Fruit fly (Drosophila melanogaster) whole organism, embryonic: Measurements from ENCODE around the gene Rab10.

Source experiments
- CG10147 ChIP-seq: fragments of 200-800 bp; sonication (Bioruptor generic); optimal IDR thresholded peaks from 2 replicates; lab custom pipeline; 2019; ENCODE audit warnings: missing biosample characterization, mild to moderate bottlenecking, missing genetic modification characterization, moderate library complexity
- CG11504 ChIP-seq: fragments of 200-800 bp; sonication (Bioruptor generic); optimal IDR thresholded peaks from 3 replicates; lab custom pipeline; 2019; ENCODE audit warnings: missing biosample characterization, mild to moderate bottlenecking, missing genetic modification characterization, moderate library complexity
- CG11695 ChIP-seq: fragments of 200-800 bp; sonication (Bioruptor generic); IDR thresholded peaks from 3 replicates; pipeline ENCODE4 v1.3.6; 2022; ENCODE audit warnings: missing biosample characterization, missing genetic modification characterization
- CG12391 ChIP-seq: fragments of 200-800 bp; sonication (Bioruptor generic); optimal IDR thresholded peaks from 3 replicates; lab custom pipeline; 2018; ENCODE audit warnings: missing biosample characterization, mild to moderate bottlenecking, missing genetic modification characterization, moderate library complexity
- CG13894 ChIP-seq: fragments of 200-800 bp; sonication (Bioruptor generic); optimal IDR thresholded peaks from 3 replicates; lab custom pipeline; 2018; ENCODE audit warnings: missing biosample characterization, mild to moderate bottlenecking, missing genetic modification characterization, moderate library complexity
- CG15514 ChIP-seq: fragments of 200-800 bp; sonication (Bioruptor generic); optimal IDR thresholded peaks from 3 replicates; lab custom pipeline; 2017; ENCODE audit warnings: missing biosample characterization, missing genetic modification characterization, mild to moderate bottlenecking, moderate library complexity, missing genetic modification reagents
- CG17802 ChIP-seq: fragments of 200-800 bp; sonication (Bioruptor generic); optimal IDR thresholded peaks from 2 replicates; lab custom pipeline; 2018; ENCODE audit warnings: missing biosample characterization, mild to moderate bottlenecking, missing genetic modification characterization, moderate library complexity
- CG2116 ChIP-seq: fragments of 200-800 bp; sonication (Bioruptor generic); optimal IDR thresholded peaks from 3 replicates; lab custom pipeline; 2018; ENCODE audit warnings: missing biosample characterization, mild to moderate bottlenecking, missing genetic modification characterization
- CG2875 ChIP-seq: fragments of 200-800 bp; sonication (Bioruptor generic); optimal IDR thresholded peaks from 2 replicates; lab custom pipeline; 2017; ENCODE audit warnings: missing biosample characterization, mild to moderate bottlenecking, missing genetic modification characterization, missing genetic modification reagents
- CG31224 ChIP-seq: fragments of 200-800 bp; sonication (Bioruptor generic); IDR thresholded peaks from 2 replicates; pipeline ENCODE4 v1.3.6; 2022; ENCODE audit warnings: missing biosample characterization, missing genetic modification characterization
- CG33557 ChIP-seq: fragments of 200-800 bp; sonication (Bioruptor generic); optimal IDR thresholded peaks from 2 replicates; lab custom pipeline; 2019; ENCODE audit warnings: missing biosample characterization, mild to moderate bottlenecking, missing genetic modification characterization, moderate library complexity
- CG3838 ChIP-seq: fragments of 200-800 bp; sonication (Bioruptor generic); optimal IDR thresholded peaks from 3 replicates; lab custom pipeline; 2016; ENCODE audit warnings: missing biosample characterization, missing genetic modification characterization
- CG8944 ChIP-seq: fragments of 200-800 bp; sonication (Bioruptor generic); optimal IDR thresholded peaks from 3 replicates; lab custom pipeline; 2016; ENCODE audit warnings: missing biosample characterization, missing genetic modification characterization
- CTCF ChIP-seq: fragments of 200-800 bp; sonication (Bioruptor generic); optimal IDR thresholded peaks from 2 replicates; lab custom pipeline; 2017; ENCODE audit warnings: missing biosample characterization, mild to moderate bottlenecking, missing genetic modification characterization, moderate library complexity
- CrebB ChIP-seq: fragments of 200-800 bp; sonication (Bioruptor generic); optimal IDR thresholded peaks from 3 replicates; lab custom pipeline; 2018; ENCODE audit warnings: missing biosample characterization, mild to moderate bottlenecking, missing genetic modification characterization
- ERR ChIP-seq: fragments of 200-800 bp; sonication (Bioruptor generic); optimal IDR thresholded peaks from 2 replicates; lab custom pipeline; 2016; ENCODE audit warnings: missing biosample characterization, missing genetic modification characterization
- Gug ChIP-seq: fragments of 200-800 bp; sonication (Bioruptor generic); IDR thresholded peaks from 4 replicates; pipeline ENCODE4 v1.3.6; 2022; ENCODE audit warnings: missing biosample characterization, missing genetic modification characterization
- Hmr ChIP-seq: fragments of 200-800 bp; sonication (Bioruptor generic); optimal IDR thresholded peaks from 3 replicates; lab custom pipeline; 2017; ENCODE audit warnings: mild to moderate bottlenecking, missing biosample characterization, missing genetic modification reagents, missing genetic modification characterization
- Mad ChIP-seq: fragments of 200-800 bp; sonication (Bioruptor generic); optimal IDR thresholded peaks from 2 replicates; lab custom pipeline; 2016; ENCODE audit warnings: missing biosample characterization, missing genetic modification characterization
- Nf-YA ChIP-seq: fragments of 200-800 bp; sonication (Bioruptor generic); IDR thresholded peaks from 2 replicates; pipeline ENCODE4 v1.3.6; 2022; ENCODE audit warnings: missing biosample characterization, missing genetic modification characterization
- Xrp1 ChIP-seq: fragments of 200-800 bp; sonication (Bioruptor generic); IDR thresholded peaks from 2 replicates; pipeline ENCODE4 v1.3.6; 2022; ENCODE audit warnings: missing biosample characterization, missing genetic modification characterization
- ab ChIP-seq: fragments of 200-800 bp; sonication (Bioruptor generic); optimal IDR thresholded peaks from 2 replicates; lab custom pipeline; 2016; ENCODE audit warnings: missing biosample characterization, missing genetic modification characterization
- aop ChIP-seq: fragments of 200-800 bp; sonication (Bioruptor generic); IDR thresholded peaks from 2 replicates; pipeline ENCODE4 v1.3.6; 2022; ENCODE audit warnings: missing biosample characterization, missing genetic modification characterization
- ase ChIP-seq: fragments of 200-800 bp; sonication (Bioruptor generic); IDR thresholded peaks from 3 replicates; pipeline ENCODE4 v1.3.6; 2022; ENCODE audit warnings: missing biosample characterization, missing genetic modification characterization
- bigmax ChIP-seq: fragments of 200-800 bp; sonication (Bioruptor generic); optimal IDR thresholded peaks from 2 replicates; lab custom pipeline; 2018; ENCODE audit warnings: missing biosample characterization, mild to moderate bottlenecking, missing genetic modification characterization
- chif ChIP-seq, 2 experiments: fragments of 200-800 bp; sonication (Bioruptor generic); optimal IDR thresholded peaks; 3 replicates each; lab custom pipeline; 2016; ENCODE audit warnings: missing biosample characterization in 2 of 2, missing genetic modification characterization in 2 of 2
- ci ChIP-seq: fragments of 200-800 bp; sonication (Bioruptor generic); IDR thresholded peaks from 3 replicates; pipeline ENCODE4 v1.3.6; 2022; ENCODE audit warnings: missing biosample characterization, missing genetic modification characterization
- dati ChIP-seq: fragments of 200-800 bp; sonication (Bioruptor generic); IDR thresholded peaks from 2 replicates; pipeline ENCODE4 v1.3.6; 2022; ENCODE audit warnings: missing biosample characterization, missing genetic modification characterization
- fd96Cb ChIP-seq: fragments of 200-800 bp; sonication (Bioruptor generic); optimal IDR thresholded peaks from 2 replicates; lab custom pipeline; 2018; ENCODE audit warnings: missing biosample characterization, mild to moderate bottlenecking, missing genetic modification characterization, moderate library complexity
- gfzf ChIP-seq: fragments of 200-800 bp; sonication (Bioruptor generic); optimal IDR thresholded peaks from 2 replicates; lab custom pipeline; 2016; ENCODE audit warnings: missing biosample characterization, mild to moderate bottlenecking, missing genetic modification characterization, moderate library complexity
- jing ChIP-seq: fragments of 200-800 bp; sonication (Bioruptor generic); optimal IDR thresholded peaks from 2 replicates; lab custom pipeline; 2018; ENCODE audit warnings: missing biosample characterization, mild to moderate bottlenecking, missing genetic modification characterization
- knrl ChIP-seq: fragments of 200-800 bp; sonication (Bioruptor generic); IDR thresholded peaks from 3 replicates; pipeline ENCODE4 v1.3.6; 2022; ENCODE audit warnings: missing biosample characterization, missing genetic modification characterization; ENCODE audit not compliant: partially characterized antibody
- mirr ChIP-seq: fragments of 200-800 bp; sonication (Bioruptor generic); optimal IDR thresholded peaks from 3 replicates; lab custom pipeline; 2018; ENCODE audit warnings: missing biosample characterization, mild to moderate bottlenecking, missing genetic modification characterization
- prd ChIP-seq, 3 experiments: fragments of >200 bp in 2 of 3; fragments of 200-800 bp in 1 of 3; sonication (Bioruptor generic) in 1 of 3; optimal IDR thresholded peaks in 2 of 3; IDR thresholded peaks in 1 of 3; 2 replicates in 2 of 3; 3 replicates in 1 of 3; pipeline versions ENCODE4 v1.3.6 to Lab custom; 2017 to 2022; ENCODE audit warnings: missing biosample characterization in 1 of 3, missing genetic modification characterization in 1 of 3
- ro ChIP-seq: fragments of 200-800 bp; sonication (Bioruptor generic); IDR thresholded peaks from 2 replicates; pipeline ENCODE4 v1.3.6; 2022; ENCODE audit warnings: missing biosample characterization, missing genetic modification characterization
- sob ChIP-seq: fragments of 200-800 bp; sonication (Bioruptor generic); IDR thresholded peaks from 2 replicates; pipeline ENCODE4 v1.3.6; 2022; ENCODE audit warnings: missing biosample characterization, missing genetic modification characterization
- sug ChIP-seq: fragments of 200-800 bp; optimal IDR thresholded peaks from 2 replicates; lab custom pipeline; 2019; ENCODE audit warnings: missing biosample characterization, mild to moderate bottlenecking, missing genetic modification characterization, moderate library complexity
- wor ChIP-seq: fragments of 200-800 bp; sonication (Bioruptor generic); IDR thresholded peaks from 2 replicates; pipeline ENCODE4 v1.3.6; 2022; ENCODE audit warnings: missing biosample characterization, missing genetic modification characterization
- zen ChIP-seq: fragments of 200-800 bp; sonication (Bioruptor generic); optimal IDR thresholded peaks from 3 replicates; lab custom pipeline; 2018; ENCODE audit warnings: missing biosample characterization, mild to moderate bottlenecking, missing genetic modification characterization, moderate library complexity
- zen2 ChIP-seq: fragments of 200-800 bp; sonication (Bioruptor generic); IDR thresholded peaks from 3 replicates; pipeline ENCODE4 v1.3.6; 2022; ENCODE audit warnings: missing biosample characterization, missing genetic modification characterization; ENCODE audit not compliant: partially characterized antibody
- zfh1 ChIP-seq: fragments of 200-800 bp; sonication (Bioruptor generic); IDR thresholded peaks from 3 replicates; pipeline ENCODE4 v1.3.6; 2022; ENCODE audit warnings: missing biosample characterization, missing genetic modification characterization

The Rab10 gene

dm6 chrX:20235794-20236513, 15.2 kb upstream of the Rab10 start, which contains the start of gene sw (continued):
- TF ChIP-seq CG10147 (peak; percentile 46), CG8944 (GFP tag; lab: Kevin White, UChicago) (peak; percentile 54), aop (GFP tag; lab: Robert Waterston, UW) (no peak), zen2 (GFP tag; lab: Robert Waterston, UW) (peak; percentile 80), wor (GFP tag; lab: Robert Waterston, UW) (no peak), CG2875 (GFP tag; lab: Kevin White, UChicago) (no peak), prd (optimal IDR thresholded peaks at IDR 0.05; lab: Kevin White, UChicago) (no peak), prd (GFP tag; IDR thresholded peaks at IDR 0.05; lab: Robert Waterston, UW) (peak; percentile 83), jing (no peak), CTCF (no peak), CG13894 (tag; lab: Kevin White, UChicago) (peak; percentile 13), sob (peak; percentile 79), ERR (GFP tag; lab: Kevin White, UChicago) (no peak), CG12391 (tag; lab: Kevin White, UChicago) (peak; percentile 62), CG2116 (peak; percentile 28), CG31224 (GFP tag; lab: Robert Waterston, UW) (peak; percentile 44), Xrp1 (GFP tag; lab: Robert Waterston, UW) (peak; percentile 58), ab (no peak), Hmr (GFP tag; lab: Kevin White, UChicago) (peak; percentile 55), CG3838 (GFP tag; lab: Kevin White, UChicago) (no peak), mirr (GFP tag; lab: Kevin White, UChicago) (peak; percentile 45), zen (tag; lab: Kevin White, UChicago) (peak; percentile 41), gfzf (GFP tag; lab: Kevin White, UChicago) (no peak), CG11504 (tag; lab: Kevin White, UChicago) (peak; percentile 66), ase (GFP tag; lab: Robert Waterston, UW) (peak; percentile 46; the same call in 1 of the 3 replicates), CrebB (tag; lab: Kevin White, UChicago) (peak; percentile 31), knrl (GFP tag; lab: Robert Waterston, UW) (peak; percentile 97), CG11695 (peak; percentile 46; the same call in 1 of the 3 replicates), chif (GFP tag; optimal IDR thresholded peaks at IDR 0.05; lab: Kevin White, UChicago) (peak; percentile 23 to 38), ci (0 out of 3 replicates have a peak, but pooled peaks have one; percentile 24), zfh1 (GFP tag; lab: Robert Waterston, UW) (peak; percentile 77), bigmax (GFP tag; lab: Kevin White, UChicago) (no peak), Nf-YA (GFP tag; lab: Robert Waterston, UW) (no peak), ro (no peak), CG17802 (tag; lab: Kevin White, UChicago) (peak; percentile 8), CG33557 (GFP tag; lab: Kevin White, UChicago) (peak; percentile 56), dati (GFP tag; lab: Robert Waterston, UW) (no peak), CG15514 (GFP tag; lab: Kevin White, UChicago) (peak; percentile 53), Gug (GFP tag; lab: Robert Waterston, UW) (peak; percentile 81; the same call in 3 of the 4 replicates), fd96Cb (tag; lab: Kevin White, UChicago) (peak; percentile 15), sug (tag; lab: Kevin White, UChicago) (peak; percentile 71), Mad (peak; percentile 45)
- TF ChIP-seq, all 482 proteins: peak for 308
